Worm (Caenorhabditis elegans): ENCODE data around the gene ceh-86.

- TF ChIP-seq him-1 (tag; optimal IDR thresholded peaks at IDR 0.05) (no peak), W03F9.2 (tag; optimal IDR thresholded peaks at IDR 0.05) (no peak), dao-5 (tag; optimal IDR thresholded peaks at IDR 0.05) (no peak)
Observed at ce11 chrII:2480099-2480498, 48.2 kb upstream of the ceh-86 start, which contains the start of gene F53G2.3.
